Worm (Caenorhabditis elegans) whole organism, late embryonic: ENCODE measurements around the gene lin-36.

Source experiments
- ceh-2 ChIP-seq: sonication (generic microtip); optimal IDR thresholded peaks from 2 replicates; lab custom pipeline; 2016; ENCODE audit warnings: missing genotype, missing genetic modification characterization, missing compliant biosample characterization
- nhr-11 ChIP-seq: fragments of 150-350 bp; optimal IDR thresholded peaks from 2 replicates; lab custom pipeline; 2014; ENCODE audit warnings: missing biosample characterization, missing genetic modification characterization
- pag-3 ChIP-seq: sonication (generic microtip); optimal IDR thresholded peaks from 2 replicates; lab custom pipeline; 2016; ENCODE audit warnings: missing compliant biosample characterization, missing genetic modification characterization, borderline replicate concordance
- unc-55 ChIP-seq: sonication (generic microtip); optimal IDR thresholded peaks from 2 replicates; lab custom pipeline; 2017; ENCODE audit warnings: missing biosample characterization, missing genetic modification reagents, missing genetic modification characterization

DNA sequence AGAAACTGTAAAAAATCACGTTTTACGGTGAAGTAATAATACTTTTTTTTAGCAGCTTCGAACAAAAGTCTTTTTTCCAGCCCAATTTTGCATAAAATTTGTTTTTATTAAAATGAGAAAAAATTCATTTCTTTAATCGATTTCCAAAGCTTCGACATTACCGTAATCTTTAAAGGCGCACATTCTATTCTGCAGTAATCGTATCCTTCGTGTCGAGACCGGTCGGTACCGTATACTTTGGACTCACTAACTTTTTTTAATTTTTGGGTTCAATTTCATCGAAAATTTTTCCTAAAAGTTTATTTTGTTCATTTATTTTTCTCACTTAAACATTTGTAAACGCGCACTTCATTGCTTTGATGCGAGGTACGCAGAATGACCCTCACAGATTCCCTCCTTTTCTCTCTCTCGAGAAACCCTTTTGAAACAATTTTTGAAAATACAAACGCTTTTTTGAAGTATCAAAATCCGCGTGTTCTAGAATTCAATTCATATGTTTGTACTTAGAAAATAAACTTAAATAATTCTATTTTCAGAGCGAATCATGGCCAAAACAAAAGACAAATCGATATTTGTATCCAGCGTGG, 34.0 kb downstream of the lin-36 start, which contains the start of gene hrpk-2:
- TF ChIP-seq unc-55 = no peak
- no peak for TF ChIP-seq ceh-2 (tag; lab: Kevin White, UChicago)
- no peak for TF ChIP-seq pag-3 (tag; lab: Kevin White, UChicago)
- TF ChIP-seq nhr-11 (tag; lab: Kevin White, UChicago) = no peak
